Worm (Caenorhabditis elegans): ENCODE data around the gene cutc-1.

ce11 chrIII:8425076-8425475 lies 21.7 kb upstream of the cutc-1 start:
- no peak for TF ChIP-seq unc-39 (tag; optimal IDR thresholded peaks at IDR 0.05)
- peak; percentile 36 for TF ChIP-seq mep-1 (tag; optimal IDR thresholded peaks at IDR 0.05)

All from whole organism, mixed stage, embryonic.